Fruit fly (Drosophila melanogaster): ENCODE measurements around the gene CG16782.

Gene CG16782

DNA sequence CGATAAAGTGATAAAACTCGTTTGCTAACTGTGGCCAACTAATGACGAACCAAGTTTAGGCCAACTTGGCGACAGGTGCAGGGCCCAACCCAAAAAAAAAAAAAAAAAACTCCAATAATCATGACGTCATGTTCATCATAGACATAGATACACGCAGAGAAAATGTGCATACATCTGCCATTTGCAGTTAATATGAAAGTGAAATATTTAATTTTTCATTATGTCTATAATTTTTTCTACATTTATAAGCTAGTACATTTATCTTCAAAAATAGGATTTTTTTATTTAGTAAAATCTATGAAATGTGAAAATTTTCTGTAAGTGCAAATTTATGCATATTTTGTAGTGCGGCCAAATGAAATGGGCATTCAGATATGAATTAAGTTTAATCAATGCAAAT, 28.4 kb downstream of the CG16782 start (continued):
- TF ChIP-seq Deaf1 (tag; optimal IDR thresholded peaks at IDR 0.05) (peak; percentile 42), CG1792 (GFP tag; optimal IDR thresholded peaks at IDR 0.05) (no peak), CG2875 (GFP tag; optimal IDR thresholded peaks at IDR 0.05) (peak; percentile 27), nerfin-2 (GFP tag; IDR thresholded peaks at IDR 0.05; ENCODE audit: partially characterized antibody) (no peak), ssp (GFP tag; IDR thresholded peaks at IDR 0.05) (peak; percentile 73), danr (GFP tag; IDR thresholded peaks at IDR 0.05) (peak; percentile 79), CG11093 (GFP tag; IDR thresholded peaks at IDR 0.05) (peak; percentile 69; the same call in 2 of the 3 replicates), ham (GFP tag; IDR thresholded peaks at IDR 0.05) (no peak), zen (tag; optimal IDR thresholded peaks at IDR 0.05) (peak; percentile 30), CG12219 (GFP tag; optimal IDR thresholded peaks at IDR 0.05) (no peak), ems (GFP tag; optimal IDR thresholded peaks at IDR 0.05) (peak; percentile 25), fu2 (GFP tag; optimal IDR thresholded peaks at IDR 0.05) (no peak), abd-A (tag; optimal IDR thresholded peaks at IDR 0.05) (peak; percentile 26), CG15269 (tag; optimal IDR thresholded peaks at IDR 0.05) (peak; percentile 83), CG10462 (GFP tag; optimal IDR thresholded peaks at IDR 0.05) (peak; percentile 26), CG17568 (GFP tag; optimal IDR thresholded peaks at IDR 0.05) (peak; percentile 22), Awh (GFP tag; IDR thresholded peaks at IDR 0.05) (peak; percentile 85), CG14860 (GFP tag; IDR thresholded peaks at IDR 0.05; ENCODE audit: partially characterized antibody) (no peak), Dp (GFP tag; optimal IDR thresholded peaks at IDR 0.05) (no peak), zf30C (GFP tag; optimal IDR thresholded peaks at IDR 0.05) (no peak), CG4730 (GFP tag; IDR thresholded peaks at IDR 0.05) (peak; percentile 52), sug (tag; optimal IDR thresholded peaks at IDR 0.05) (peak; percentile 68), Abd-B (GFP tag; optimal IDR thresholded peaks at IDR 0.05) (peak; percentile 48), Antp (GFP tag; optimal IDR thresholded peaks at IDR 0.05) (no peak), run (tag; optimal IDR thresholded peaks at IDR 0.05) (peak; percentile 19), jumu (GFP tag; optimal IDR thresholded peaks at IDR 0.05) (no peak), mam (GFP tag; optimal IDR thresholded peaks at IDR 0.05) (no peak), CG14667 (GFP tag; IDR thresholded peaks at IDR 0.05) (peak; percentile 72), Sox100B (GFP tag; optimal IDR thresholded peaks at IDR 0.05) (peak; percentile 68), Eip74EF (GFP tag; optimal IDR thresholded peaks at IDR 0.05) (peak in 1 of 2 experiments; percentile 60), CG6765 (GFP tag; optimal IDR thresholded peaks at IDR 0.05) (no peak), Neu2 (GFP tag; optimal IDR thresholded peaks at IDR 0.05; ENCODE audit: borderline replicate concordance) (no peak), toy (GFP tag; IDR thresholded peaks at IDR 0.05) (peak; percentile 15; the same call in 1 of the 2 replicates), CG10147 (GFP tag; optimal IDR thresholded peaks at IDR 0.05) (peak; percentile 52), tin (GFP tag; optimal IDR thresholded peaks at IDR 0.05) (peak; percentile 24), CG15479 (GFP tag; optimal IDR thresholded peaks at IDR 0.05) (no peak), CG32772 (GFP tag; IDR thresholded peaks at IDR 0.05) (peak; percentile 82), phol (tag; optimal IDR thresholded peaks at IDR 0.05) (peak; percentile 64), Xrp1 (GFP tag; IDR thresholded peaks at IDR 0.05) (peak; percentile 87), Ets65A (GFP tag) (no peak), ATbp (GFP tag; optimal IDR thresholded peaks at IDR 0.05) (peak; percentile 49), Side (GFP tag; optimal IDR thresholded peaks at IDR 0.05) (no peak), CG13624 (GFP tag; optimal IDR thresholded peaks at IDR 0.05) (peak; percentile 26), Chrac-16 (GFP tag; optimal IDR thresholded peaks at IDR 0.05) (peak; percentile 45), vvl (GFP tag; IDR thresholded peaks at IDR 0.05) (peak; percentile 89), CG14441 (GFP tag; IDR thresholded peaks at IDR 0.05) (peak; percentile 87), pzg (GFP tag; optimal IDR thresholded peaks at IDR 0.05) (no peak), Trl (optimal IDR thresholded peaks at IDR 0.05) (no peak), Trl (GFP tag; optimal IDR thresholded peaks at IDR 0.05) (no peak), bsh (GFP tag; optimal IDR thresholded peaks at IDR 0.05) (peak in 1 of 2 experiments; percentile 67), zfh2 (GFP tag; optimal IDR thresholded peaks at IDR 0.05) (no peak)
